Fruit fly (Drosophila melanogaster): ENCODE results near the gene Orc2.

Gene Orc2

DNA sequence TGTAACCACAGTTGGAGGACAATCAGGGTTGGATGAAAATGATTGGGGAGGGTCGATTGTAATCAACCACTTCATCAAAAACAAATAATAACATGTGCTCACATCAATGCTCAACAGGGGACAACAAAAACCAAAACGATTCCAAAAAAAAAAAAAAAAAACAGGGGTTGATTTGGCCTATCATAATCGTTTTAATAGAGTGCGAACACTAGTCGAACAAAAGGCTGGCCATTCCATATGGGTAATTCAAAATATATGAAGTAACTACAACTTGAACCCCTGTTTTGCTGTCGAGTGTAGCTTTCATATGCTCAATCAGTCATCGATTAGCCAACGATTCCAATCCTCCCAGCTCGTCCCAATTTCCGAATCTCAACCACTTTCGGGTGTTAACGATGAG is 17.3 kb upstream of the Orc2 start:
- TF ChIP-seq Eip78C (GFP tag) (peak; percentile 13), eg (GFP tag; IDR thresholded peaks at IDR 0.05) (no peak)

dm6 chr3R:13948237-13948636 is 16.4 kb upstream of the Orc2 start, which contains the start of gene CG31517:
CG31517 (plus strand) TSS chr3R:13948420.
- TF ChIP-seq Eip75B (GFP tag; optimal IDR thresholded peaks at IDR 0.05) (no peak), Blimp-1 (GFP tag; optimal IDR thresholded peaks at IDR 0.05) (no peak), Hr4 (GFP tag; optimal IDR thresholded peaks at IDR 0.05) (no peak), CG11294 (GFP tag; IDR thresholded peaks at IDR 0.05) (no peak), net (GFP tag; optimal IDR thresholded peaks at IDR 0.05) (no peak), cyc (GFP tag; optimal IDR thresholded peaks at IDR 0.05) (no peak), CG6276 (GFP tag; optimal IDR thresholded peaks at IDR 0.05) (no peak), Hr38 (GFP tag; optimal IDR thresholded peaks at IDR 0.05) (no peak), CG32006 (GFP tag; optimal IDR thresholded peaks at IDR 0.05) (no peak), Sox15 (GFP tag; optimal IDR thresholded peaks at IDR 0.05) (no peak), CG6163 (GFP tag; IDR thresholded peaks at IDR 0.05) (no peak), CG31627 (GFP tag; optimal IDR thresholded peaks at IDR 0.05) (no peak), fd59A (GFP tag; optimal IDR thresholded peaks at IDR 0.05) (no peak), Met (GFP tag; optimal IDR thresholded peaks at IDR 0.05) (no peak), CG3919 (GFP tag; optimal IDR thresholded peaks at IDR 0.05) (no peak), CG3032 (tag; optimal IDR thresholded peaks at IDR 0.05) (no peak), Eip93F (GFP tag; optimal IDR thresholded peaks at IDR 0.05) (no peak), ss (GFP tag; optimal IDR thresholded peaks at IDR 0.05) (no peak)

DNA sequence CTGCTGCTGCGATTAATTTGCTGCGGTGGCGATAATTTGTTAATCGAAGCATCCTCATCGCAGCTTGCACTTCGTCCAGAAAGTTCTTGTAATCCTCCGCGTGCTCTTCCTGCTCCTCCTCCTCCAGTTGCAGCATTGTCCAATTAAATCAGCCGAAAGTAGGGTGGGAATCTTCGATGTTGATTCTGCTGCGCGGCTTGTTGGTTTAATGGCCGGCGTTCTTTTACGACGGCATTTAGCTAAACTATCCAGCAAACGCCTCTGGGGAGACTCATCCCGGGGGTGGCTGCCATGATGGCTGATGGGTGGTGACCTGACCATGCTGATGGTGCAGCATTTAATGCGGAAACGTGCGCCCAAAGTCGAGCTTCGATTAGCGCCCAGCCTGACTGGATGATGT is 15.1 kb upstream of the Orc2 start:
- no peak for TF ChIP-seq Sox15 (GFP tag; optimal IDR thresholded peaks at IDR 0.05)
- no peak for TF ChIP-seq CG8632 (GFP tag; optimal IDR thresholded peaks at IDR 0.05)
- TF ChIP-seq CG10669 (GFP tag; optimal IDR thresholded peaks at IDR 0.05) = no peak
- no peak for TF ChIP-seq CG6276 (GFP tag; optimal IDR thresholded peaks at IDR 0.05)
- TF ChIP-seq achi (GFP tag; optimal IDR thresholded peaks at IDR 0.05) = no peak
- no peak for TF ChIP-seq CG9139 (GFP tag; optimal IDR thresholded peaks at IDR 0.05)
- no peak for TF ChIP-seq CG1621 (tag; optimal IDR thresholded peaks at IDR 0.05)
- TF ChIP-seq Ets21C (GFP tag; optimal IDR thresholded peaks at IDR 0.05) = no peak
- TF ChIP-seq CG8119 (GFP tag; IDR thresholded peaks at IDR 0.05) = no peak
- no peak for TF ChIP-seq pdm3 (GFP tag; optimal IDR thresholded peaks at IDR 0.05)
- no peak for TF ChIP-seq spab (GFP tag; optimal IDR thresholded peaks at IDR 0.05)
- TF ChIP-seq Gug (GFP tag; IDR thresholded peaks at IDR 0.05) = no peak
- TF ChIP-seq OdsH (GFP tag; optimal IDR thresholded peaks at IDR 0.05) = no peak
- TF ChIP-seq Ets96B (tag; optimal IDR thresholded peaks at IDR 0.05) = no peak
- TF ChIP-seq topi (GFP tag; optimal IDR thresholded peaks at IDR 0.05) = no peak
- TF ChIP-seq Eip75B (GFP tag; optimal IDR thresholded peaks at IDR 0.05) = no peak
- TF ChIP-seq Eip93F (GFP tag; optimal IDR thresholded peaks at IDR 0.05) = no peak

DNA sequence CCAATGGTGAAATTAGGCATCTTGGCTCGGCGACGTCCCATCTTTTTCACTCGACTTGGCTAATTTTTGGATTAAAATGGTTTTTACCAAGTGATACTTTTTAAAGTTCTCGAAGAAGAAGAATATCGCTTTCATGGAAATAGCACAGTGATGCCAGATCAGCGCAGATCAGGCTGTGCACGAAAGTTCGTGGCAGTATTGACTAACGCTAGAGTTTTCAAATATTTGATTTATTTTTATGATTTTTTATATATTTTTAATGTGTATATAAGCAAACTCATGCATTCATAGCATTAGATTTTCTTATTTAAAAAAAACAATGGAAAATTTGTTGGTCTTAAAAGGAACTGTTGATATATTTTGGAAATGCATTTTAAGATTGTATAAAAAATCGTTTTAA is 13.6 kb upstream of the Orc2 start, which contains the start of gene CG9926:
CG9926 (minus strand) TSS at position 101 of the 400 bp plus-strand sequence.
- TF ChIP-seq Lpt (GFP tag; optimal IDR thresholded peaks at IDR 0.05) (no peak), svp (GFP tag) (no peak), salr (GFP tag; optimal IDR thresholded peaks at IDR 0.05) (no peak), fd85E (GFP tag; optimal IDR thresholded peaks at IDR 0.05) (no peak), CG6808 (GFP tag; optimal IDR thresholded peaks at IDR 0.05) (no peak), CG31627 (GFP tag; optimal IDR thresholded peaks at IDR 0.05) (no peak), CG11902 (GFP tag; optimal IDR thresholded peaks at IDR 0.05) (no peak), CG15336 (GFP tag; IDR thresholded peaks at IDR 0.05) (no peak), CG6854 (GFP tag; optimal IDR thresholded peaks at IDR 0.05) (no peak), CG4318 (GFP tag; optimal IDR thresholded peaks at IDR 0.05) (no peak), spab (GFP tag; optimal IDR thresholded peaks at IDR 0.05) (no peak), CG32006 (GFP tag; optimal IDR thresholded peaks at IDR 0.05) (no peak), Ets21C (GFP tag; optimal IDR thresholded peaks at IDR 0.05) (no peak), fd59A (GFP tag; optimal IDR thresholded peaks at IDR 0.05) (no peak)

Data from whole organism, prepupa.